Worm (Caenorhabditis elegans): ENCODE results near the gene sre-19.

DNA sequence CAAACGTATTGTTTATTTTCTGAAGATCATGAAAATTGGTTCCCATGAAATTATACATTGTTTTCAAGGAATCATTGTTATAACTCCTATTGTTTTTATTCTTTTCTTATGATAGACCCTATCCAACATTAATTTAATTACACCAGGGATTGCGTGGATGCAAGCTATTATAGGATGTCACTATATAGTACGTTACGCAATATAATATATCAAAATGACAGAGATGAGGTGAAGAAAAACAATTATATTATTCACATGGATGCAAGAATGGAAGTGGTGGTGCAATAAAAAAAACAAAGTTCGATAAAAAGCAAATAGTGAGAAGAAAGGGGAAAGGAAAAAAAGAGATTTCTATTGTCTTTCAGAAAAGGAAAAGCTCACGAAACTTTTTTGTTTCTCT lies 45.4 kb downstream of the sre-19 start:
- TF ChIP-seq sea-1 (GFP tag; conservative IDR thresholded peaks at IDR 0.05) (no peak), tbx-11 (GFP tag; IDR thresholded peaks at IDR 0.05) (no peak), ama-1 (optimal IDR thresholded peaks at IDR 0.05) (no peak), aly-1 (tag; optimal IDR thresholded peaks at IDR 0.05) (no peak), B0310.2 (tag; optimal IDR thresholded peaks at IDR 0.05) (no peak)
